Fruit fly (Drosophila melanogaster): ENCODE measurements around the gene Wnt5.

The Wnt5 gene

DNA sequence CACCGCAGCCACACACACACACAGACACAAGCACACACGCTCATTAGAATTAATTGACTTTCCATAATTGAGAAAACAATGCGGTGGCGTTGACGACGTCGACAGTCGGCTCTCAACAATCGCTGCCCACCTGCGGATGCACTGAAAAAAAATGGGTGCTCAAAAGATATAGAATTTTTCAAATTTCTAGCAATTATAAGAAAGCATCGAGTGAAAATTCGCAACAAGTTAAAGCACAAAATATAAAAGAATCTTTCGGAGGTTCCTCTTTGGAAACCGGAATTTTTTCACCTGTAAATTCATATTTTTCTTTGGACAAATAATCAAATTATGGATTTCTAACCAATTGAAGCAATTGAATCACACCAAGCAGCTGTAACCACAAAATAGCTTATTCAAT is 36.7 kb upstream of the Wnt5 start (continued):
- TF ChIP-seq lov (optimal IDR thresholded peaks at IDR 0.05): no peak
- TF ChIP-seq lov (GFP tag; IDR thresholded peaks at IDR 0.05): 0 out of 3 replicates have a peak, but pooled peaks have one; percentile 41
- no peak for TF ChIP-seq Stat92E (GFP tag; optimal IDR thresholded peaks at IDR 0.05)
- TF ChIP-seq Meics (GFP tag; optimal IDR thresholded peaks at IDR 0.05): no peak
- peak; percentile 24 for TF ChIP-seq Oli (tag; optimal IDR thresholded peaks at IDR 0.05)
- peak; percentile 9; the same call in 1 of the 2 replicates for TF ChIP-seq HLH3B (GFP tag; IDR thresholded peaks at IDR 0.05)
- TF ChIP-seq Deaf1 (tag; optimal IDR thresholded peaks at IDR 0.05): no peak
- TF ChIP-seq CG9797 (GFP tag; optimal IDR thresholded peaks at IDR 0.05): no peak
- no peak for TF ChIP-seq ttk (GFP tag; IDR thresholded peaks at IDR 0.05)
- TF ChIP-seq fd3F (GFP tag; optimal IDR thresholded peaks at IDR 0.05): no peak
- TF ChIP-seq btn (GFP tag; optimal IDR thresholded peaks at IDR 0.05): no peak
- no peak for TF ChIP-seq CG1024 (GFP tag; IDR thresholded peaks at IDR 0.05)
- peak; percentile 12 to 16 for TF ChIP-seq chif (GFP tag; optimal IDR thresholded peaks at IDR 0.05)
- no peak for TF ChIP-seq CG10543 (GFP tag; optimal IDR thresholded peaks at IDR 0.05)
- no peak for TF ChIP-seq CG14965 (GFP tag; optimal IDR thresholded peaks at IDR 0.05; ENCODE audit: borderline replicate concordance)
- no peak for TF ChIP-seq onecut (GFP tag; IDR thresholded peaks at IDR 0.05)
- TF ChIP-seq kni (GFP tag; optimal IDR thresholded peaks at IDR 0.05): no peak
- TF ChIP-seq nau (GFP tag; optimal IDR thresholded peaks at IDR 0.05): no peak
- no peak for TF ChIP-seq CG16813 (GFP tag; IDR thresholded peaks at IDR 0.05; ENCODE audit: partially characterized antibody)
- no peak for TF ChIP-seq insv (GFP tag; optimal IDR thresholded peaks at IDR 0.05)
- no peak for TF ChIP-seq CG16779 (GFP tag; IDR thresholded peaks at IDR 0.05)
- peak; percentile 49 for TF ChIP-seq CG10979 (tag; optimal IDR thresholded peaks at IDR 0.05)
- TF ChIP-seq CG18262 (tag; optimal IDR thresholded peaks at IDR 0.05): peak; percentile 41
- TF ChIP-seq oc (tag; optimal IDR thresholded peaks at IDR 0.05): no peak

DNA sequence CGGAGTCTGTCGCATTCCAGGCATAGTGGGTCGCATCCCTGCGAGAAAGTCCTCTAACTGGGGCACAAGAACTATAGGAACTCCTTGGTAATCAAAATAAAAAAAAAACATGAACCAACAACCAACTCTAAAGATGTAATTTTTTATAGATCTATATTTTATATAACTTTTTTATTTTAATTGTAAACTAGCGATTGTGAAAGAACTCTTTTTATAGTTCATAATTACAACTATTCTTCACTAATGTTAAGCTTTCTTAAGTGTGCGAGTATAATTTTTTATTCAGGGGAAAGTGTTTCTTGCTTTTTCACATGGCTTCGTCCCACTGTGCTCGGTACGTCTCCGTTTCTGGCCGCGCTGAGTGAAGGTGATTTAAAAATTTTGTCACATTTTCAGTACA is 35.1 kb upstream of the Wnt5 start:
- peak; percentile 12 to 45 for TF ChIP-seq bsh (GFP tag; optimal IDR thresholded peaks at IDR 0.05)
- TF ChIP-seq CG13775 (GFP tag; optimal IDR thresholded peaks at IDR 0.05): no peak
- no peak for TF ChIP-seq Lpt (GFP tag; optimal IDR thresholded peaks at IDR 0.05)
- TF ChIP-seq Usf (GFP tag; optimal IDR thresholded peaks at IDR 0.05): no peak
- TF ChIP-seq CG9797 (GFP tag; optimal IDR thresholded peaks at IDR 0.05): no peak
- no peak for TF ChIP-seq nau (GFP tag; optimal IDR thresholded peaks at IDR 0.05)
- no peak for TF ChIP-seq Optix (GFP tag; IDR thresholded peaks at IDR 0.05)
- TF ChIP-seq CG15073 (GFP tag; optimal IDR thresholded peaks at IDR 0.05): no peak
- peak; percentile 35 for TF ChIP-seq CG10979 (tag; optimal IDR thresholded peaks at IDR 0.05)
- no peak for TF ChIP-seq ind (GFP tag; optimal IDR thresholded peaks at IDR 0.05)
- TF ChIP-seq CG10543 (GFP tag; optimal IDR thresholded peaks at IDR 0.05): no peak
- TF ChIP-seq gcm (GFP tag; optimal IDR thresholded peaks at IDR 0.05): no peak
- no peak for TF ChIP-seq D19A (tag; optimal IDR thresholded peaks at IDR 0.05)
- TF ChIP-seq Ssrp (tag; optimal IDR thresholded peaks at IDR 0.05): peak; percentile 24
- TF ChIP-seq oc (tag; optimal IDR thresholded peaks at IDR 0.05): no peak
- no peak for TF ChIP-seq CG14667 (GFP tag; IDR thresholded peaks at IDR 0.05)
- no peak for TF ChIP-seq zfh1 (GFP tag; IDR thresholded peaks at IDR 0.05)
- TF ChIP-seq trem (tag; optimal IDR thresholded peaks at IDR 0.05): no peak
- TF ChIP-seq CG11560 (tag; IDR thresholded peaks at IDR 0.05): no peak
- TF ChIP-seq CG10565 (GFP tag; optimal IDR thresholded peaks at IDR 0.05): no peak
- no peak for TF ChIP-seq sens (GFP tag)
- TF ChIP-seq dpn (GFP tag; optimal IDR thresholded peaks at IDR 0.05): no peak
- TF ChIP-seq NC2α (GFP tag; optimal IDR thresholded peaks at IDR 0.05): no peak
- no peak for TF ChIP-seq zf30C (GFP tag; optimal IDR thresholded peaks at IDR 0.05)
- TF ChIP-seq Dek (tag; optimal IDR thresholded peaks at IDR 0.05): no peak
- no peak for TF ChIP-seq CG12236 (GFP tag; optimal IDR thresholded peaks at IDR 0.05)
- TF ChIP-seq CG33557 (GFP tag; optimal IDR thresholded peaks at IDR 0.05): no peak
- TF ChIP-seq CG2875 (GFP tag; optimal IDR thresholded peaks at IDR 0.05): no peak
- no peak for TF ChIP-seq Eip74EF (GFP tag; optimal IDR thresholded peaks at IDR 0.05)
- no peak for TF ChIP-seq TFAM (GFP tag; optimal IDR thresholded peaks at IDR 0.05)
- no peak for TF ChIP-seq CG3407 (GFP tag; optimal IDR thresholded peaks at IDR 0.05)

All from whole organism, embryonic.